Fruit fly (Drosophila melanogaster): ENCODE results near the gene CG2444.

DNA sequence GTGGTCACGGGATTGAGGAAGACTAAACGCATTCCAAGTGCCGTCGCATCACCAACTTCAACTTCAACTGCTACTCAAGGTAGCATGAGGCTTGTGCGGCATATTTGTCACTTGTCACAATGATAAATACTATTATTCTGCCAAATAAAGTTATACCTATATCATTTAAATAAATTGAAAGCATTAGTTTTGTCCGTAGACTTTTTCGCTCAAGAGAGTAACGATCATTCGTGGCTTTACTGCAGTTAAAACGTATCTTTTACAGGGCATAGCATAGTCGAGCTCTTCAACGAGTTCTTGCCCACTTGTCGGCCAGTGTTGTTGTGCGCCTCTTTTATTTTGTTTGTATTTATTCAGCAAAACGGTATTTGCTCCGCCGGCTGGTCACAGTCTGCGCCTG lies 31.3 kb upstream of the CG2444 start:
- TF ChIP-seq Gug (GFP tag; IDR thresholded peaks at IDR 0.05) (no peak), Lpt (GFP tag; optimal IDR thresholded peaks at IDR 0.05) (peak; percentile 38), Met (GFP tag; optimal IDR thresholded peaks at IDR 0.05) (peak; percentile 5), Sox102F (GFP tag; optimal IDR thresholded peaks at IDR 0.05) (peak; percentile 8), cyc (GFP tag; optimal IDR thresholded peaks at IDR 0.05) (no peak), CG8319 (GFP tag; optimal IDR thresholded peaks at IDR 0.05) (no peak), achi (GFP tag; optimal IDR thresholded peaks at IDR 0.05) (peak; percentile 19), OdsH (GFP tag; optimal IDR thresholded peaks at IDR 0.05) (peak; percentile 53), CG16779 (tag; optimal IDR thresholded peaks at IDR 0.05) (no peak), fd85E (GFP tag; optimal IDR thresholded peaks at IDR 0.05) (no peak), spab (GFP tag; optimal IDR thresholded peaks at IDR 0.05) (no peak), Eip75B (GFP tag; optimal IDR thresholded peaks at IDR 0.05) (no peak)
